Fruit fly (Drosophila melanogaster): ENCODE data around the gene CG10185.

DNA sequence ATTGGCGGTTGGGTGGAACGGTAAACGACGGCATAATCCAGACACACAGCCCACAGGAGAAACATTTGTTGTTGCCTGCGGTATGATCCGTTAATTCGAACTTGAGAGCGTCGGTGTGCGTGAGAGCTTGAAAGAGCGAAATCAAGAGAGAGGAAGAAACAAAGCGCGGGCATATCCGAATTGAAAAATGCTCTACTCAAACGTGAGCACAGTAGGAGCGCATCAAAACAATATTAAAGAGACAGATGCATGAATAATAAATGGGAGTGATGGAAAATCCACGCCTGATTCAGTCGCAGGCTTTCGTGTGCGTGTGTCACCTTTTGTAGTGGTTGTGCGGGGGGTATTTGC lies 16.1 kb downstream of the CG10185 start:
- no peak for TF ChIP-seq CG1621 (tag; optimal IDR thresholded peaks at IDR 0.05)
- TF ChIP-seq Sox102F (GFP tag; optimal IDR thresholded peaks at IDR 0.05) = no peak
- no peak for TF ChIP-seq CG3919 (GFP tag; optimal IDR thresholded peaks at IDR 0.05)
- TF ChIP-seq CG11902 (GFP tag; optimal IDR thresholded peaks at IDR 0.05) = no peak
- no peak for TF ChIP-seq CG8632 (GFP tag; optimal IDR thresholded peaks at IDR 0.05)
- TF ChIP-seq Ets21C (GFP tag; optimal IDR thresholded peaks at IDR 0.05) = no peak
- peak; percentile 4 for TF ChIP-seq CG16779 (tag; optimal IDR thresholded peaks at IDR 0.05)
- TF ChIP-seq fd59A (GFP tag; optimal IDR thresholded peaks at IDR 0.05) = no peak
- no peak for TF ChIP-seq CG6854 (GFP tag; optimal IDR thresholded peaks at IDR 0.05)
- peak; percentile 71 for TF ChIP-seq CG15336 (GFP tag; IDR thresholded peaks at IDR 0.05)
- no peak for TF ChIP-seq CG34406 (GFP tag; optimal IDR thresholded peaks at IDR 0.05)
- no peak for TF ChIP-seq CG32006 (GFP tag; optimal IDR thresholded peaks at IDR 0.05)

Measured in whole organism, prepupa.